Fruit fly (Drosophila melanogaster): ENCODE results near the gene MBD-like.

MBD-like gene

dm6 chr3R:9598099-9598498, 38.5 kb downstream of the MBD-like start (continued):
- TF ChIP-seq CG32006 (GFP tag; optimal IDR thresholded peaks at IDR 0.05) (peak; percentile 96), Sox14 (GFP tag; optimal IDR thresholded peaks at IDR 0.05) (peak; percentile 82), OdsH (GFP tag; optimal IDR thresholded peaks at IDR 0.05) (peak; percentile 88), CG8319 (GFP tag; optimal IDR thresholded peaks at IDR 0.05) (peak; percentile 61), CG11294 (GFP tag; IDR thresholded peaks at IDR 0.05) (peak; percentile 64; the same call in 1 of the 2 replicates), CG11902 (GFP tag; optimal IDR thresholded peaks at IDR 0.05) (peak; percentile 68), ss (GFP tag; optimal IDR thresholded peaks at IDR 0.05) (peak in 1 of 2 experiments; percentile 31), CG6854 (GFP tag; optimal IDR thresholded peaks at IDR 0.05) (peak; percentile 39), svp (GFP tag) (no peak), lz (GFP tag; optimal IDR thresholded peaks at IDR 0.05) (peak; percentile 73), achi (GFP tag; optimal IDR thresholded peaks at IDR 0.05) (peak; percentile 84), CG7368 (GFP tag; optimal IDR thresholded peaks at IDR 0.05) (peak; percentile 75), fkh (GFP tag; optimal IDR thresholded peaks at IDR 0.05) (no peak), acj6 (GFP tag; optimal IDR thresholded peaks at IDR 0.05) (peak; percentile 87), CG6276 (GFP tag; optimal IDR thresholded peaks at IDR 0.05) (peak; percentile 87), CG9139 (GFP tag; optimal IDR thresholded peaks at IDR 0.05) (peak; percentile 14), CG3032 (tag; optimal IDR thresholded peaks at IDR 0.05) (peak; percentile 62), CG10631 (GFP tag; optimal IDR thresholded peaks at IDR 0.05) (peak; percentile 76), cyc (GFP tag; optimal IDR thresholded peaks at IDR 0.05) (peak; percentile 77), CG10669 (GFP tag; optimal IDR thresholded peaks at IDR 0.05) (peak; percentile 59), CG16779 (tag; optimal IDR thresholded peaks at IDR 0.05) (peak; percentile 41), vri (GFP tag; optimal IDR thresholded peaks at IDR 0.05) (peak; percentile 54), Gug (GFP tag; IDR thresholded peaks at IDR 0.05) (peak; percentile 78), Hr38 (GFP tag; optimal IDR thresholded peaks at IDR 0.05) (peak; percentile 39), Hr39 (GFP tag; optimal IDR thresholded peaks at IDR 0.05) (peak; percentile 83), fd85E (GFP tag; optimal IDR thresholded peaks at IDR 0.05) (peak; percentile 32), CG3919 (GFP tag; optimal IDR thresholded peaks at IDR 0.05) (peak; percentile 92)

dm6 chr3R:9600558-9600959, 41.0 kb downstream of the MBD-like start:
- TF ChIP-seq fd59A (GFP tag; optimal IDR thresholded peaks at IDR 0.05), result peak; percentile 18
- TF ChIP-seq CG34406 (GFP tag; optimal IDR thresholded peaks at IDR 0.05), result peak; percentile 47
- TF ChIP-seq Met (GFP tag; optimal IDR thresholded peaks at IDR 0.05), result no peak
- TF ChIP-seq CG4318 (GFP tag; optimal IDR thresholded peaks at IDR 0.05), result no peak
- no peak for TF ChIP-seq Sox14 (GFP tag; optimal IDR thresholded peaks at IDR 0.05)
- TF ChIP-seq net (GFP tag; optimal IDR thresholded peaks at IDR 0.05), result peak; percentile 47
- TF ChIP-seq Lpt (GFP tag; optimal IDR thresholded peaks at IDR 0.05), result no peak
- TF ChIP-seq CG6163 (GFP tag; IDR thresholded peaks at IDR 0.05), result peak; percentile 59; the same call in 1 of the 3 replicates
- TF ChIP-seq CG32006 (GFP tag; optimal IDR thresholded peaks at IDR 0.05), result peak; percentile 17
- TF ChIP-seq cyc (GFP tag; optimal IDR thresholded peaks at IDR 0.05), result no peak
- peak; percentile 55 for TF ChIP-seq Ets96B (tag; optimal IDR thresholded peaks at IDR 0.05)
- peak; percentile 4 for TF ChIP-seq esn (GFP tag; optimal IDR thresholded peaks at IDR 0.05)
- no peak for TF ChIP-seq Gug (GFP tag; IDR thresholded peaks at IDR 0.05)
- peak; percentile 50 for TF ChIP-seq OdsH (GFP tag; optimal IDR thresholded peaks at IDR 0.05)
- TF ChIP-seq CG11294 (GFP tag; IDR thresholded peaks at IDR 0.05), result no peak
- TF ChIP-seq CG6808 (GFP tag; optimal IDR thresholded peaks at IDR 0.05), result peak; percentile 56
- TF ChIP-seq CG6854 (GFP tag; optimal IDR thresholded peaks at IDR 0.05), result no peak
- TF ChIP-seq pdm3 (GFP tag; optimal IDR thresholded peaks at IDR 0.05), result peak; percentile 8
- TF ChIP-seq vri (GFP tag; optimal IDR thresholded peaks at IDR 0.05), result peak; percentile 17
- TF ChIP-seq CG6792 (GFP tag; optimal IDR thresholded peaks at IDR 0.05), result peak; percentile 39
- peak; percentile 27 for TF ChIP-seq Sox102F (GFP tag; optimal IDR thresholded peaks at IDR 0.05)
- TF ChIP-seq CG8319 (GFP tag; optimal IDR thresholded peaks at IDR 0.05), result peak; percentile 31
- TF ChIP-seq fd85E (GFP tag; optimal IDR thresholded peaks at IDR 0.05), result no peak
- peak; percentile 21 for TF ChIP-seq Smox (GFP tag; optimal IDR thresholded peaks at IDR 0.05)
- no peak for TF ChIP-seq Blimp-1 (GFP tag; optimal IDR thresholded peaks at IDR 0.05)
- TF ChIP-seq Eip93F (GFP tag; optimal IDR thresholded peaks at IDR 0.05), result no peak
- peak; percentile 83 for TF ChIP-seq fkh (GFP tag; optimal IDR thresholded peaks at IDR 0.05)
- TF ChIP-seq salr (GFP tag; optimal IDR thresholded peaks at IDR 0.05), result no peak
- TF ChIP-seq achi (GFP tag; optimal IDR thresholded peaks at IDR 0.05), result peak; percentile 52
- no peak for TF ChIP-seq Ets21C (GFP tag; optimal IDR thresholded peaks at IDR 0.05)
- peak; percentile 41 for TF ChIP-seq CG10631 (GFP tag; optimal IDR thresholded peaks at IDR 0.05)
- TF ChIP-seq CG7368 (GFP tag; optimal IDR thresholded peaks at IDR 0.05), result peak; percentile 4
- TF ChIP-seq acj6 (GFP tag; optimal IDR thresholded peaks at IDR 0.05), result peak; percentile 4
- peak; percentile 36 for TF ChIP-seq CG16779 (tag; optimal IDR thresholded peaks at IDR 0.05)
- TF ChIP-seq Hr4 (GFP tag; optimal IDR thresholded peaks at IDR 0.05), result no peak
- peak; percentile 57 for TF ChIP-seq dsx (GFP tag; optimal IDR thresholded peaks at IDR 0.05; ENCODE audit: poor library complexity, severe bottlenecking)
- peak; percentile 84 for TF ChIP-seq Eip78C (GFP tag)
